Worm (Caenorhabditis elegans): Measurements from ENCODE around the gene spig-1.

DNA sequence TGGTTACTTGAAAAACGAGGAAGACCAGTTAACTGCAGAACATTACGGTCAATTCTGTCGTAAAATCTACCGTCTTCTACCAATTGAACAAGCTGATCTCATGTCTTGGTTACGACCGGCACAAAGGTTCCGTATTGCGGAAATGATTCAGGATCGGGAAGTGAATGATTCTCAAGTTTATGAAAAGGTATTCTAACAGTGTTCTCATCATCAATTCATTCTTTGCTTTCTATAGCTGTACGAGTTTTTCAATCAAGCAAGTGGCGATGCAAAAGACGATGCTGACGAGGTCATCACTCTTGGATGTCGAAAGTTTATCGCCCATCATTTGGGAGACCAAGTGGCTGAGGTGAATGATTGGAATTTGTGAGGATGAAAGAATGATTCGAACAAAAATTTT is 35.8 kb downstream of the spig-1 start:
- no peak for TF ChIP-seq egl-27 (tag; optimal IDR thresholded peaks at IDR 0.05)
- no peak for TF ChIP-seq ZK546.5 (tag; optimal IDR thresholded peaks at IDR 0.05)
- no peak for TF ChIP-seq tbx-2 (tag; optimal IDR thresholded peaks at IDR 0.05)
